Worm (Caenorhabditis elegans) whole organism, midembryonic: ENCODE measurements around the gene srw-10.

ENCODE experiments used
- T22C8.4 ChIP-seq: fragments of 200-800 bp; sonication (Bioruptor generic); IDR thresholded peaks from 2 replicates; pipeline ENCODE4 v1.3.6; 2022; ENCODE audit warnings: missing genetic modification characterization, missing compliant biosample characterization
- cog-1 ChIP-seq: sonication (generic microtip); optimal IDR thresholded peaks from 2 replicates; lab custom pipeline; 2016; ENCODE audit warnings: missing genetic modification characterization, missing compliant biosample characterization
- flt-1 ChIP-seq: fragments of 200-800 bp; sonication (Bioruptor generic); IDR thresholded peaks from 2 replicates; pipeline ENCODE4 v1.3.6; 2022; ENCODE audit warnings: missing genetic modification characterization, missing compliant biosample characterization
- klf-2 ChIP-seq: fragments of 200-800 bp; sonication (Bioruptor generic); conservative IDR thresholded peaks from 2 replicates; pipeline ENCODE4 v1.3.6; 2022; ENCODE audit warnings: missing genetic modification reagents, missing genetic modification characterization, missing compliant biosample characterization
- med-1 ChIP-seq: sonication (generic microtip); optimal IDR thresholded peaks from 2 replicates; lab custom pipeline; 2017; ENCODE audit warnings: missing genetic modification characterization, mild to moderate bottlenecking, missing compliant biosample characterization, antibody characterized with exemption, missing genetic modification reagents; ENCODE audit not compliant: insufficient read depth
- ref-1 ChIP-seq: fragments of 200-800 bp; sonication (Bioruptor generic); conservative IDR thresholded peaks from 2 replicates; pipeline ENCODE4 v1.3.6; 2022; ENCODE audit warnings: missing genetic modification reagents, missing genetic modification characterization, missing compliant biosample characterization
- tab-1 ChIP-seq: fragments of 200-800 bp; sonication (Bioruptor generic); IDR thresholded peaks from 2 replicates; pipeline ENCODE4 v1.3.6; 2022; ENCODE audit warnings: missing genetic modification characterization, missing compliant biosample characterization
- ztf-23 ChIP-seq: fragments of 200-800 bp; sonication (Bioruptor generic); IDR thresholded peaks from 2 replicates; pipeline ENCODE4 v1.3.6; 2022; ENCODE audit warnings: missing genetic modification reagents, missing genetic modification characterization, missing compliant biosample characterization
- ztf-29 ChIP-seq: fragments of 200-800 bp; sonication (Bioruptor generic); IDR thresholded peaks from 2 replicates; pipeline ENCODE4 v1.3.6; 2022; ENCODE audit warnings: missing genetic modification reagents, missing genetic modification characterization, missing compliant biosample characterization

Gene srw-10

ce11 chrIII:12746369-12746855 lies 8.7 kb upstream of the srw-10 start, which contains the start of gene Y111B2A.21:
Gene Y111B2A.21, plus strand, starts transcription at chrIII:12746419.
- no peak for TF ChIP-seq med-1 (GFP tag; lab: Kevin White, UChicago)
- TF ChIP-seq tab-1 (GFP tag; lab: Robert Waterston, UW), result no peak
- TF ChIP-seq klf-2, result no peak
- no peak for TF ChIP-seq T22C8.4 (GFP tag; lab: Robert Waterston, UW)
- no peak for TF ChIP-seq ztf-23 (GFP tag; lab: Robert Waterston, UW)

DNA sequence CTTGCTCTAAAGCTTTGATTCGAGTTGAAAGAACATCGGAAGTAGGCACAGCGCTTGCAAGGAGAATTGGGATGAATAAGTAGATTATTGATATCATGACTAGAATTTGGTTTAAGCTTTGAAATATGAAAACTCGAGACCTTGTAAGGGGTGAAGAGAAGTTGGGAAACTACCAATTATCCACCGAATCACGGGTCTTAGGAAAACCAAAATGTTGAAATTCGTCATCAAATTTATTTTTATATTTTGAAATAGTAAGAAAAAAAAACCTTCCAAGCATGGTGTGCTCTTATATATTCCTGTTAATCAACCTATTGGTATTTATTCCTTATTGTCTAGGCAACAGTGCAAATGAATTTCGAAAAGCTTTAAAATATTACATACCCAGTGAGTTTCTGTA lies 4.3 kb upstream of the srw-10 start, which contains the start of the genes irld-60 and irld-20:
Gene irld-60 (minus strand): TSS at position 101 of the 400 bp plus-strand sequence.
Gene irld-20 (plus strand): TSS at position 279 of the 400 bp plus-strand sequence.
- TF ChIP-seq klf-2, result no peak
- TF ChIP-seq cog-1 (tag; lab: Kevin White, UChicago), result no peak
- TF ChIP-seq ztf-29 (GFP tag; lab: Robert Waterston, UW), result no peak
- no peak for TF ChIP-seq med-1 (GFP tag; lab: Kevin White, UChicago)
- TF ChIP-seq T22C8.4 (GFP tag; lab: Robert Waterston, UW), result no peak
- no peak for TF ChIP-seq ztf-23 (GFP tag; lab: Robert Waterston, UW)
- TF ChIP-seq tab-1 (GFP tag; lab: Robert Waterston, UW), result no peak
- TF ChIP-seq ref-1, result no peak
- TF ChIP-seq flt-1 (GFP tag; lab: Robert Waterston, UW), result no peak

ce11 chrIII:12757367-12757766 lies 2.2 kb downstream of the srw-10 start, which contains the start of gene srw-9:
Gene srw-9, plus strand, starts transcription at chrIII:12757667.
- TF ChIP-seq ztf-23 (GFP tag; lab: Robert Waterston, UW) (no peak), flt-1 (GFP tag; lab: Robert Waterston, UW) (no peak), tab-1 (GFP tag; lab: Robert Waterston, UW) (no peak), med-1 (GFP tag; lab: Kevin White, UChicago) (no peak), T22C8.4 (GFP tag; lab: Robert Waterston, UW) (no peak), ztf-29 (GFP tag; lab: Robert Waterston, UW) (no peak), ref-1 (no peak), cog-1 (tag; lab: Kevin White, UChicago) (no peak), klf-2 (no peak)

- TF ChIP-seq med-1 (GFP tag; lab: Kevin White, UChicago), result no peak
- TF ChIP-seq klf-2, result no peak
- TF ChIP-seq cog-1 (tag; lab: Kevin White, UChicago), result no peak
- no peak for TF ChIP-seq ztf-29 (GFP tag; lab: Robert Waterston, UW)
- no peak for TF ChIP-seq tab-1 (GFP tag; lab: Robert Waterston, UW)
- no peak for TF ChIP-seq flt-1 (GFP tag; lab: Robert Waterston, UW)
- TF ChIP-seq ref-1, result no peak
- TF ChIP-seq ztf-23 (GFP tag; lab: Robert Waterston, UW), result no peak
- TF ChIP-seq T22C8.4 (GFP tag; lab: Robert Waterston, UW), result no peak
Observed at ce11 chrIII:12764241-12764640, 9.1 kb downstream of the srw-10 start, which contains the start of the genes irld-19 and irld-61. Gene irld-19, minus strand, starts transcription at chrIII:12764341. Gene irld-61, plus strand, starts transcription at chrIII:12764553.

ce11 chrIII:12773753-12774152 lies 18.6 kb downstream of the srw-10 start:
- TF ChIP-seq T22C8.4 (GFP tag; lab: Robert Waterston, UW), result no peak
- TF ChIP-seq klf-2, result no peak

DNA sequence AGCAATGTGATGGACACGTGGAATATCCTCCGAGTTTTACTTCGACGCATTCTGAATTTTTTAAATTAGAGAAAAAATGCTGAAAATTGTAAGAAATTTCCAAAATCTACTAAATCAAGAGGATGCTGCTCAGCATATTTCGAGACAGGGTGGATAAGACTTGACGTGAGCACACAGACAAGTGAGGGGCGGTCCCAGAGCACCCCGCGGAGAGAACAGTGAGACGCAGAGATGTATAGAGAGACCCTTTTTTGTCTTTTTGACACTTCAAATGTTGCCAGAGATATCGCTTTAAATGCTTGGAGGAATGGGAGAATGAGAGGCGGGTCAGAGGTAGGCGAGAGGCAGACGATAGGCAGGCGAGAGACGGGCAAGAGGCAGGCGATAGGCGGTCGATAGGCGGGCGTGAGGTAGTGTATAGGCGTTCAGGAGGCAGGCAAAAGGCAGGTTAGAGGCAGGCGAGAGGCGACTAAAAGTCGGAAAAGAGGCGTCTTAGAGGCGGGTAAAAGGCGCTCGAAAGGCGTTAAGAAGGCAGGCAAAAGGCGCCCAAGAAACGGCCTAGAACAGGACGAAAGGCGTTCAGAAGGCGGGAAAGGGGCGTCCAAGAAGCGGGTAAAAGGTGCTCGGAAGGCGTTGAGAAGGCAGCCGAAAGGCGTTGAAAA lies 24.7 kb downstream of the srw-10 start, which contains the start of gene gab-1:
Gene gab-1 (minus strand): TSS at position 51 of the 662 bp plus-strand sequence.
- TF ChIP-seq T22C8.4 (GFP tag; lab: Robert Waterston, UW) (no peak), klf-2 (no peak), med-1 (GFP tag; lab: Kevin White, UChicago) (no peak), tab-1 (GFP tag; lab: Robert Waterston, UW) (no peak), ztf-29 (GFP tag; lab: Robert Waterston, UW) (no peak), flt-1 (GFP tag; lab: Robert Waterston, UW) (no peak), cog-1 (tag; lab: Kevin White, UChicago) (no peak), ref-1 (no peak), ztf-23 (GFP tag; lab: Robert Waterston, UW) (no peak)

DNA sequence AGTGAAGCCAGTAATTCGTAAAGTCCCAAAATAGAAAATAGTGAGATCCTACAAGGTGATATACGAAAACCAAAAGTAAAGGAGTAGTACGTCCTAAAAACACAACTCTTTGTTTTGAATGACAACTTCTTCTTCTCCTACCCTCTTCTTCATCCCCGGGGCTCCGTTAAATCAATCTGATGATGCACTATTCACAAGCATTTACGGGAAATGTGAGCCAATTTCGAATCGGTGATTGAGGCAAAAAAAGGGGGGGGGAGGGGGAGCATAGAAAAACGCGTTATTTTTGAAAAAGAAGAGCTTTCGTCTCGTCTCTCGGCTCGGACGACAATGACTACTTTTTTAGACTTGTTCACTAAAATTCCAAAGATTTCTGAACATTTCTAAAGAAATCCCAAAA lies 28.7 kb downstream of the srw-10 start:
- TF ChIP-seq tab-1 (GFP tag; lab: Robert Waterston, UW) (no peak), med-1 (GFP tag; lab: Kevin White, UChicago) (no peak), T22C8.4 (GFP tag; lab: Robert Waterston, UW) (no peak), ref-1 (no peak), klf-2 (no peak), cog-1 (tag; lab: Kevin White, UChicago) (no peak), flt-1 (GFP tag; lab: Robert Waterston, UW) (no peak), ztf-23 (GFP tag; lab: Robert Waterston, UW) (no peak), ztf-29 (GFP tag; lab: Robert Waterston, UW) (no peak)

ce11 chrIII:12784854-12785253 lies 29.7 kb downstream of the srw-10 start, which contains the start of gene lgc-37:
Gene lgc-37, plus strand, starts transcription at chrIII:12785154.
- TF ChIP-seq ztf-23 (GFP tag; lab: Robert Waterston, UW) (no peak), T22C8.4 (GFP tag; lab: Robert Waterston, UW) (no peak), flt-1 (GFP tag; lab: Robert Waterston, UW) (no peak), tab-1 (GFP tag; lab: Robert Waterston, UW) (no peak), med-1 (GFP tag; lab: Kevin White, UChicago) (no peak), ztf-29 (GFP tag; lab: Robert Waterston, UW) (no peak)

ce11 chrIII:12785427-12785826 lies 30.3 kb downstream of the srw-10 start:
- TF ChIP-seq ztf-29 (GFP tag; lab: Robert Waterston, UW), result no peak
- no peak for TF ChIP-seq T22C8.4 (GFP tag; lab: Robert Waterston, UW)
- no peak for TF ChIP-seq ref-1
- no peak for TF ChIP-seq flt-1 (GFP tag; lab: Robert Waterston, UW)
- TF ChIP-seq tab-1 (GFP tag; lab: Robert Waterston, UW), result no peak
